ENCODE assay signal across 3 fruit fly cellular contexts in genomic region chr3L:15509398-15509797, dm6.
A peak's percentile ranks its signal among the peaks of the same experiment; 100 is the strongest.
TF ChIP-seq lines count a peak whose summit lies in the region.

TSS of gene gdl (plus strand) at chr3L:15509445.
TSS of gene gdl-ORF39 (plus strand) at chr3L:15509445.

- TF ChIP-seq CTCF in whole organism, embryonic (GFP tag; optimal IDR thresholded peaks at IDR 0.05; lab: Kevin White, UChicago), result no peak

TF ChIP-seq in whole organism, adult, 20 proteins besides CTCF, POLR2A, EP300 and RAD21:
- TF ChIP-seq CG7101 (tag; optimal IDR thresholded peaks at IDR 0.05; lab: Kevin White, UChicago) (no peak), kay (GFP tag; lab: Kevin White, UChicago; ENCODE audit: borderline replicate concordance) (no peak), cnc (optimal IDR thresholded peaks at IDR 0.05; lab: Kevin White, UChicago) (no peak), CG33017 (tag; optimal IDR thresholded peaks at IDR 0.05; lab: Kevin White, UChicago) (no peak), Clk (GFP tag; optimal IDR thresholded peaks at IDR 0.05; lab: Kevin White, UChicago) (no peak), pad (GFP tag; optimal IDR thresholded peaks at IDR 0.05; lab: Kevin White, UChicago) (no peak), CG14711 (tag; optimal IDR thresholded peaks at IDR 0.05; lab: Kevin White, UChicago) (no peak), ovo (GFP tag; optimal IDR thresholded peaks at IDR 0.05; lab: Kevin White, UChicago) (no peak), CG5204 (GFP tag; optimal IDR thresholded peaks at IDR 0.05; lab: Kevin White, UChicago) (no peak), Hr96 (GFP tag; optimal IDR thresholded peaks at IDR 0.05; lab: Kevin White, UChicago) (no peak), CG7045 (GFP tag; optimal IDR thresholded peaks at IDR 0.05; lab: Kevin White, UChicago) (no peak), Mnt (GFP tag; optimal IDR thresholded peaks at IDR 0.05; lab: Kevin White, UChicago) (peak; percentile 54), cic (GFP tag; optimal IDR thresholded peaks at IDR 0.05; lab: Kevin White, UChicago) (no peak), bab1 (GFP tag; optimal IDR thresholded peaks at IDR 0.05; lab: Kevin White, UChicago) (peak; percentile 54), tj (GFP tag; optimal IDR thresholded peaks at IDR 0.05; lab: Kevin White, UChicago) (no peak)

TF ChIP-seq in whole organism, embryonic, 481 proteins besides CTCF, POLR2A, EP300 and RAD21 (continues in another document):
- TF ChIP-seq CG17186 (GFP tag; optimal IDR thresholded peaks at IDR 0.05; lab: Kevin White, UChicago) (peak; percentile 22), Sry-δ (GFP tag; optimal IDR thresholded peaks at IDR 0.05; lab: Kevin White, UChicago) (peak; percentile 22), unc-4 (GFP tag; IDR thresholded peaks at IDR 0.05; lab: Robert Waterston, UW; ENCODE audit: partially characterized antibody) (peak; percentile 32; the same call in 1 of the 2 replicates), CG7928 (GFP tag; optimal IDR thresholded peaks at IDR 0.05; lab: Kevin White, UChicago) (peak; percentile 94), Dll (GFP tag; IDR thresholded peaks at IDR 0.05; lab: Robert Waterston, UW; ENCODE audit: partially characterized antibody) (0 out of 4 replicates have a peak, but pooled peaks have one; percentile 31), CG10366 (GFP tag; IDR thresholded peaks at IDR 0.05; lab: Robert Waterston, UW) (no peak), en (GFP tag; optimal IDR thresholded peaks at IDR 0.05; lab: Kevin White, UChicago) (no peak), Camta (GFP tag; optimal IDR thresholded peaks at IDR 0.05; lab: Kevin White, UChicago) (no peak), phol (tag; optimal IDR thresholded peaks at IDR 0.05; lab: Kevin White, UChicago) (peak; percentile 11), CG12299 (tag; optimal IDR thresholded peaks at IDR 0.05; lab: Kevin White, UChicago) (no peak), psq (GFP tag; optimal IDR thresholded peaks at IDR 0.05; lab: Kevin White, UChicago) (no peak), fu2 (GFP tag; optimal IDR thresholded peaks at IDR 0.05; lab: Kevin White, UChicago) (no peak), CG15601 (tag; optimal IDR thresholded peaks at IDR 0.05; lab: Kevin White, UChicago) (peak; percentile 6), CG16813 (GFP tag; IDR thresholded peaks at IDR 0.05; lab: Robert Waterston, UW; ENCODE audit: partially characterized antibody) (0 out of 3 replicates have a peak, but pooled peaks have one; percentile 20), CG8924 (tag; optimal IDR thresholded peaks at IDR 0.05; lab: Kevin White, UChicago) (no peak), CG13287 (GFP tag; IDR thresholded peaks at IDR 0.05; lab: Robert Waterston, UW; ENCODE audit: partially characterized antibody) (peak; percentile 62), Ada2b (GFP tag; IDR thresholded peaks at IDR 0.05; lab: Robert Waterston, UW) (no peak), Nf-YA (GFP tag; IDR thresholded peaks at IDR 0.05; lab: Robert Waterston, UW) (no peak), CG14710 (tag; optimal IDR thresholded peaks at IDR 0.05; lab: Kevin White, UChicago) (peak; percentile 100), az2 (GFP tag; optimal IDR thresholded peaks at IDR 0.05; lab: Kevin White, UChicago) (no peak), CG15514 (GFP tag; optimal IDR thresholded peaks at IDR 0.05; lab: Kevin White, UChicago) (peak; percentile 65), bbx (GFP tag; IDR thresholded peaks at IDR 0.05; lab: Robert Waterston, UW; ENCODE audit: partially characterized antibody) (peak; percentile 43; the same call in 1 of the 2 replicates), crol (GFP tag; IDR thresholded peaks at IDR 0.05; lab: Robert Waterston, UW) (no peak), CG8359 (GFP tag; optimal IDR thresholded peaks at IDR 0.05; lab: Kevin White, UChicago; ENCODE audit: borderline replicate concordance) (no peak), Dref (GFP tag; IDR thresholded peaks at IDR 0.05; lab: Robert Waterston, UW) (peak; percentile 64), Opbp (GFP tag; IDR thresholded peaks at IDR 0.05; lab: Robert Waterston, UW; ENCODE audit: partially characterized antibody) (peak; percentile 46; the same call in 2 of the 3 replicates), gfzf (GFP tag; optimal IDR thresholded peaks at IDR 0.05; lab: Kevin White, UChicago) (peak; percentile 43), CG15479 (GFP tag; optimal IDR thresholded peaks at IDR 0.05; lab: Kevin White, UChicago) (peak; percentile 38), chm (GFP tag; IDR thresholded peaks at IDR 0.05; lab: Robert Waterston, UW) (no peak; the same call in 1 of the 2 replicates), bcd (GFP tag; optimal IDR thresholded peaks at IDR 0.05; lab: Kevin White, UChicago) (no peak), Pdp1 (GFP tag; optimal IDR thresholded peaks at IDR 0.05; lab: Kevin White, UChicago) (peak in 1 of 2 experiments; percentile 63), CG2116 (GFP tag; optimal IDR thresholded peaks at IDR 0.05; lab: Kevin White, UChicago) (peak; percentile 50), Ssrp (tag; optimal IDR thresholded peaks at IDR 0.05; lab: Kevin White, UChicago) (no peak), crp (GFP tag; optimal IDR thresholded peaks at IDR 0.05; lab: Kevin White, UChicago) (peak; percentile 83 to 98), CG7556 (GFP tag; optimal IDR thresholded peaks at IDR 0.05; lab: Kevin White, UChicago) (no peak), Blimp-1 (GFP tag; optimal IDR thresholded peaks at IDR 0.05; lab: Kevin White, UChicago) (no peak)

TF ChIP-seq in whole organism, prepupa, 60 proteins besides CTCF, POLR2A, EP300 and RAD21:
- TF ChIP-seq spab (GFP tag; optimal IDR thresholded peaks at IDR 0.05; lab: Kevin White, UChicago), result no peak
- TF ChIP-seq CG6854 (GFP tag; optimal IDR thresholded peaks at IDR 0.05; lab: Kevin White, UChicago), result no peak
- peak; percentile 64 for TF ChIP-seq Eip78C (GFP tag; lab: Kevin White, UChicago)
- no peak for TF ChIP-seq CG9139 (GFP tag; optimal IDR thresholded peaks at IDR 0.05; lab: Kevin White, UChicago)
- no peak for TF ChIP-seq esn (GFP tag; optimal IDR thresholded peaks at IDR 0.05; lab: Kevin White, UChicago)
- no peak for TF ChIP-seq lz (GFP tag; optimal IDR thresholded peaks at IDR 0.05; lab: Kevin White, UChicago)
- no peak for TF ChIP-seq net (GFP tag; optimal IDR thresholded peaks at IDR 0.05; lab: Kevin White, UChicago)
